Fruit fly (Drosophila melanogaster): ENCODE measurements around the gene elav.

elav gene

DNA sequence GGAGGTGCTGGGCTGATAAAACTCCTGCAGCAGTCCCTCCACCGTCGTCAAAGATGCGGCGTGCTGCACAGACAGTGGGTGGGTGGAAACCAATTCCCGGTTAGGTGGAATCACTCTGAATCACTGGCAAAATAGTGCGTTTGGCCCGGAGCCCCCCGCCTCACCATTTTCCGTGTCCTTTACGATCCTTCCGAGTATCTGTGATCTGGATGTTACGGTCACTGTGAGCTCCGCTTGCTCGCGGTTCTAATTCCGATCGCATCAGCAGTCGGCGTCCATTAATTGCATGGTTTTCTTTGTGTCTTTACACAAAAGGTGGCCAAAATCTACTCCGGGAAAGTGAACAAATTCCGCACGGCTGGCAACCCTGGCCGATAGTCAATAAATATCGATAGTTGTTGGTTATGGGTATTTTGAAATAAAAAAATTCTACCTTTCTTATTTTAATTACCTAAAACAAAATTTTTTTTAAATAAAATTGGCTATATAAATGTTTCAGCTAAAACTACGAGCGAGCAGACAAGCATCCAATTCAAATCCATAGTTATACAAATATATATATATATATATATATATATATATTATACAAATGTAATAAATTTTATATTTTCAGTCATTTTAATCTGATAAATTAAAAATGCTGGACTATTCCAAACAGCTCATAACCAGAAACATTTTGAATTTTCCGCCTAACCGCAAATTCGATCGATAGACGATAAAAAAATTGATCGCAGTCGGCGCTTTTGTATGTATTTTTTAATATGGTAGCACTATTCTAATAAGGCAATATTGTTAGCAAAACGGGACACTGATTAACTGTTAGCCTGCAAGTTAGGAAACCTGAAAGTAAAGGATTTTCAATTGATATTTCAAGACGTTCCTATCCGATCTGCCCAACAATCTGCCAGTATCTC is 46.5 kb downstream of the elav start, which contains the start of the genes ebo and CG13373 (continued):
- TF ChIP-seq zfh1 (GFP tag; IDR thresholded peaks at IDR 0.05), result 0 out of 3 replicates have a peak, but pooled peaks have one; percentile 30
- no peak for TF ChIP-seq sqz (GFP tag; optimal IDR thresholded peaks at IDR 0.05)
- no peak for TF ChIP-seq CG11504 (tag; optimal IDR thresholded peaks at IDR 0.05)
- TF ChIP-seq wdn (GFP tag; IDR thresholded peaks at IDR 0.05), result no peak
- peak; percentile 42 for TF ChIP-seq Hr3 (GFP tag; optimal IDR thresholded peaks at IDR 0.05)
- TF ChIP-seq rib (GFP tag; IDR thresholded peaks at IDR 0.05), result no peak
- TF ChIP-seq sob (GFP tag; IDR thresholded peaks at IDR 0.05), result 0 out of 2 replicates have a peak, but pooled peaks have one; percentile 43
- TF ChIP-seq Dref (GFP tag; IDR thresholded peaks at IDR 0.05), result peak; percentile 73
- no peak for TF ChIP-seq CG12299 (tag; optimal IDR thresholded peaks at IDR 0.05)
- TF ChIP-seq CG14441 (GFP tag; IDR thresholded peaks at IDR 0.05), result peak; percentile 26; the same call in 1 of the 2 replicates
- no peak for TF ChIP-seq CG8478 (optimal IDR thresholded peaks at IDR 0.05)
- no peak for TF ChIP-seq NfI (GFP tag; optimal IDR thresholded peaks at IDR 0.05)
- no peak for TF ChIP-seq nerfin-2 (GFP tag; IDR thresholded peaks at IDR 0.05; ENCODE audit: partially characterized antibody)
- no peak for TF ChIP-seq CG13894 (tag; optimal IDR thresholded peaks at IDR 0.05)
- no peak for TF ChIP-seq CG7745 (tag; optimal IDR thresholded peaks at IDR 0.05)
- peak; percentile 22 for TF ChIP-seq Ets97D (GFP tag; optimal IDR thresholded peaks at IDR 0.05)
- no peak for TF ChIP-seq Lpt (GFP tag; optimal IDR thresholded peaks at IDR 0.05)
- TF ChIP-seq HLH54F (GFP tag; optimal IDR thresholded peaks at IDR 0.05), result no peak
- TF ChIP-seq sr (GFP tag; IDR thresholded peaks at IDR 0.05), result no peak
- TF ChIP-seq Usf (GFP tag; optimal IDR thresholded peaks at IDR 0.05), result no peak
- TF ChIP-seq CG11696 (GFP tag; IDR thresholded peaks at IDR 0.05), result no peak
- no peak for TF ChIP-seq HmgZ (tag; optimal IDR thresholded peaks at IDR 0.05)
- peak; percentile 31; the same call in 1 of the 2 replicates for TF ChIP-seq HLH3B (GFP tag; IDR thresholded peaks at IDR 0.05)
- TF ChIP-seq zf30C (GFP tag; optimal IDR thresholded peaks at IDR 0.05), result no peak
- peak; percentile 35 for TF ChIP-seq mam (GFP tag; optimal IDR thresholded peaks at IDR 0.05)
- TF ChIP-seq kni (GFP tag; optimal IDR thresholded peaks at IDR 0.05), result no peak
- 0 out of 3 replicates have a peak, but pooled peaks have one; percentile 36 for TF ChIP-seq HLH4C (GFP tag; IDR thresholded peaks at IDR 0.05; ENCODE audit: partially characterized antibody)
- TF ChIP-seq CG8290 (GFP tag; optimal IDR thresholded peaks at IDR 0.05), result no peak
- no peak for TF ChIP-seq CG8290 (tag; optimal IDR thresholded peaks at IDR 0.05)
- TF ChIP-seq ash1 (GFP tag; optimal IDR thresholded peaks at IDR 0.05), result no peak
- peak; percentile 0 for TF ChIP-seq CG1233 (GFP tag; optimal IDR thresholded peaks at IDR 0.05)
- no peak for TF ChIP-seq TFAM (GFP tag; optimal IDR thresholded peaks at IDR 0.05)
- TF ChIP-seq eyg (GFP tag; optimal IDR thresholded peaks at IDR 0.05), result no peak
- TF ChIP-seq Fer1 (GFP tag; optimal IDR thresholded peaks at IDR 0.05), result peak; percentile 19
- TF ChIP-seq Chrac-16 (GFP tag; optimal IDR thresholded peaks at IDR 0.05), result no peak
- no peak for TF ChIP-seq CG2678 (tag; optimal IDR thresholded peaks at IDR 0.05)
- peak; percentile 12 for TF ChIP-seq CG9817 (tag; optimal IDR thresholded peaks at IDR 0.05)
- no peak for TF ChIP-seq CG3726 (GFP tag; IDR thresholded peaks at IDR 0.05)
- no peak for TF ChIP-seq hb (GFP tag; IDR thresholded peaks at IDR 0.05; ENCODE audit: partially characterized antibody)
- TF ChIP-seq pros (GFP tag; optimal IDR thresholded peaks at IDR 0.05), result no peak
- no peak for TF ChIP-seq CG18011 (GFP tag; optimal IDR thresholded peaks at IDR 0.05)
- TF ChIP-seq CG10654 (GFP tag; optimal IDR thresholded peaks at IDR 0.05), result no peak
- TF ChIP-seq Sox102F (GFP tag; optimal IDR thresholded peaks at IDR 0.05), result no peak
- TF ChIP-seq wek (GFP tag; optimal IDR thresholded peaks at IDR 0.05), result no peak
- no peak for TF ChIP-seq Hmr (GFP tag; optimal IDR thresholded peaks at IDR 0.05)
- no peak for TF ChIP-seq aop (GFP tag; IDR thresholded peaks at IDR 0.05)
- TF ChIP-seq E2f1 (GFP tag; IDR thresholded peaks at IDR 0.05), result 0 out of 2 replicates have a peak, but pooled peaks have one; percentile 25
- TF ChIP-seq CG17385 (GFP tag; optimal IDR thresholded peaks at IDR 0.05), result no peak
- TF ChIP-seq bab2 (GFP tag; optimal IDR thresholded peaks at IDR 0.05), result no peak
- TF ChIP-seq Lim3 (GFP tag; IDR thresholded peaks at IDR 0.05), result no peak

Data from whole organism, embryonic.